Worm (Caenorhabditis elegans) whole organism, late embryonic: Measurements from ENCODE around the gene fbxl-2.

Experiments used
- C08G9.2 ChIP-seq: sonication (generic microtip); optimal IDR thresholded peaks from 2 replicates; lab custom pipeline; 2016; ENCODE audit warnings: mild to moderate bottlenecking, missing genetic modification characterization, moderate library complexity, missing compliant biosample characterization
- K02D7.2 ChIP-seq: sonication (generic microtip); optimal IDR thresholded peaks from 2 replicates; lab custom pipeline; 2017; ENCODE audit warnings: mild to moderate bottlenecking, missing genetic modification characterization, missing compliant biosample characterization
- K09A11.1 ChIP-seq: sonication (generic microtip); optimal IDR thresholded peaks from 2 replicates; lab custom pipeline; 2017; ENCODE audit warnings: antibody characterized with exemption, mild to moderate bottlenecking, missing genetic modification characterization, missing compliant biosample characterization; ENCODE audit not compliant: insufficient read depth
- ahr-1 ChIP-seq: sonication (generic microtip); optimal IDR thresholded peaks from 2 replicates; lab custom pipeline; 2016; ENCODE audit warnings: missing genetic modification characterization, missing compliant biosample characterization
- ceh-2 ChIP-seq: sonication (generic microtip); optimal IDR thresholded peaks from 2 replicates; lab custom pipeline; 2016; ENCODE audit warnings: missing genotype, missing genetic modification characterization, missing compliant biosample characterization
- ceh-22 ChIP-seq: sonication (generic microtip); optimal IDR thresholded peaks from 2 replicates; lab custom pipeline; 2017; ENCODE audit warnings: missing biosample characterization, missing genetic modification characterization
- ceh-24 ChIP-seq: sonication (generic microtip); optimal IDR thresholded peaks from 2 replicates; lab custom pipeline; 2016; ENCODE audit warnings: mild to moderate bottlenecking, missing genetic modification characterization, missing compliant biosample characterization
- ceh-30 ChIP-seq: fragments of 150-350 bp; optimal IDR thresholded peaks from 2 replicates; lab custom pipeline; 2014; ENCODE audit warnings: missing biosample characterization, missing genetic modification characterization
- ceh-31 ChIP-seq: sonication (generic microtip); optimal IDR thresholded peaks from 2 replicates; lab custom pipeline; 2016; ENCODE audit warnings: missing genetic modification characterization, missing compliant biosample characterization
- ceh-45 ChIP-seq: fragments of 200-800 bp; sonication (Bioruptor generic); IDR thresholded peaks from 2 replicates; pipeline ENCODE4 v1.3.6; 2022; ENCODE audit warnings: missing genetic modification reagents, missing genetic modification characterization, missing compliant biosample characterization
- che-1 ChIP-seq: sonication (generic microtip); optimal IDR thresholded peaks from 2 replicates; lab custom pipeline; 2016; ENCODE audit warnings: mild to moderate bottlenecking, missing genetic modification characterization, missing compliant biosample characterization
- dve-1 ChIP-seq: sonication (generic microtip); optimal IDR thresholded peaks from 2 replicates; lab custom pipeline; 2017; ENCODE audit warnings: antibody characterized with exemption, mild to moderate bottlenecking, missing genetic modification characterization, missing compliant biosample characterization
- ets-4 ChIP-seq: sonication (generic microtip); optimal IDR thresholded peaks from 2 replicates; lab custom pipeline; 2016; ENCODE audit warnings: missing genetic modification characterization, missing compliant biosample characterization
- fax-1 ChIP-seq: sonication (generic microtip); optimal IDR thresholded peaks from 2 replicates; lab custom pipeline; 2016; ENCODE audit warnings: missing genotype, missing genetic modification characterization, missing compliant biosample characterization
- fkh-6 ChIP-seq: sonication (generic microtip); optimal IDR thresholded peaks from 2 replicates; lab custom pipeline; 2016; ENCODE audit warnings: missing genetic modification characterization, missing compliant biosample characterization
- gmeb-2 ChIP-seq: sonication (generic microtip); optimal IDR thresholded peaks from 2 replicates; lab custom pipeline; 2016; ENCODE audit warnings: missing genetic modification characterization, inconsistent platforms, missing compliant biosample characterization
- hlh-13 ChIP-seq: fragments of 200-800 bp; sonication (Bioruptor generic); optimal IDR thresholded peaks from 2 replicates; lab custom pipeline; 2018; ENCODE audit warnings: mild to moderate bottlenecking, missing genetic modification characterization, missing compliant biosample characterization
- hlh-30 ChIP-seq: sonication (generic microtip); optimal IDR thresholded peaks from 2 replicates; lab custom pipeline; 2017; ENCODE audit warnings: antibody characterized with exemption, missing genetic modification characterization, missing compliant biosample characterization; ENCODE audit not compliant: insufficient read depth
- lin-11 ChIP-seq: fragments of 200-800 bp; sonication (Bioruptor generic); optimal IDR thresholded peaks from 2 replicates; lab custom pipeline; 2018; ENCODE audit warnings: mild to moderate bottlenecking, missing genetic modification characterization, missing compliant biosample characterization
- nfya-1 ChIP-seq: sonication (generic microtip); optimal IDR thresholded peaks from 2 replicates; lab custom pipeline; 2017; ENCODE audit warnings: missing genetic modification characterization, mild to moderate bottlenecking, missing compliant biosample characterization, antibody characterized with exemption, moderate library complexity
- pat-9 ChIP-seq: fragments of 200-800 bp; sonication (Bioruptor generic); optimal IDR thresholded peaks from 2 replicates; lab custom pipeline; 2018; ENCODE audit warnings: mild to moderate bottlenecking, missing genetic modification characterization, moderate library complexity, missing compliant biosample characterization
- pax-1 ChIP-seq: fragments of 150-350 bp; optimal IDR thresholded peaks from 2 replicates; lab custom pipeline; 2014; ENCODE audit warnings: missing biosample characterization, missing genetic modification characterization
- ref-2 ChIP-seq: sonication (generic microtip); optimal IDR thresholded peaks from 2 replicates; lab custom pipeline; 2016; ENCODE audit warnings: missing genetic modification characterization, missing compliant biosample characterization
- rnt-1 ChIP-seq: sonication (generic microtip); optimal IDR thresholded peaks from 2 replicates; lab custom pipeline; 2016; ENCODE audit warnings: missing genetic modification characterization, missing compliant biosample characterization
- sdc-2 ChIP-seq: sonication (generic microtip); optimal IDR thresholded peaks from 2 replicates; lab custom pipeline; 2016; ENCODE audit warnings: missing genotype, missing genetic modification characterization, missing compliant biosample characterization
- sox-2 ChIP-seq: fragments of 200-800 bp; sonication (Bioruptor generic); IDR thresholded peaks from 2 replicates; pipeline ENCODE4 v1.3.6; 2022; ENCODE audit warnings: missing genetic modification reagents, missing genetic modification characterization, missing compliant biosample characterization
- syd-9 ChIP-seq: sonication (generic microtip); optimal IDR thresholded peaks from 2 replicates; lab custom pipeline; 2016; ENCODE audit warnings: mild to moderate bottlenecking, missing genetic modification characterization, moderate library complexity, missing compliant biosample characterization
- tbx-2 ChIP-seq: sonication (generic microtip); optimal IDR thresholded peaks from 2 replicates; lab custom pipeline; 2016; ENCODE audit warnings: missing genetic modification characterization, missing compliant biosample characterization
- ttx-3 ChIP-seq: sonication (generic microtip); optimal IDR thresholded peaks from 2 replicates; lab custom pipeline; 2016; ENCODE audit warnings: missing genetic modification reagents, missing genetic modification characterization, missing compliant biosample characterization
- unc-42 ChIP-seq: sonication (generic microtip); optimal IDR thresholded peaks from 2 replicates; lab custom pipeline; 2016; ENCODE audit warnings: missing genotype, missing genetic modification characterization, missing compliant biosample characterization
- unc-86 ChIP-seq: sonication (generic microtip); optimal IDR thresholded peaks from 2 replicates; lab custom pipeline; 2016; ENCODE audit warnings: missing genetic modification characterization, missing compliant biosample characterization

Gene fbxl-2

ce11 chrIII:4796536-4796935 lies 39.5 kb downstream of the fbxl-2 start, which contains the start of gene tag-325:
tag-325 (plus strand) TSS chrIII:4796836.
- TF ChIP-seq hlh-30 (peak; percentile 15), unc-86 (tag; lab: Kevin White, UChicago) (no peak)
- TF ChIP-seq, all 69 proteins: peak for 1

ce11 chrIII:4802707-4803106 lies 45.6 kb downstream of the fbxl-2 start, which contains the start of gene metl-5:
metl-5 (plus strand) TSS chrIII:4803007.
- TF ChIP-seq fkh-6 (tag; lab: Kevin White, UChicago): no peak
- no peak for TF ChIP-seq ahr-1 (tag; lab: Kevin White, UChicago)
- no peak for TF ChIP-seq ceh-31 (tag; lab: Kevin White, UChicago)
- no peak for TF ChIP-seq ceh-22
- no peak for TF ChIP-seq ceh-30 (tag; lab: Kevin White, UChicago)
- no peak for TF ChIP-seq fax-1
- TF ChIP-seq gmeb-2: no peak
- TF ChIP-seq sdc-2 (tag; lab: Kevin White, UChicago): no peak
- TF ChIP-seq tbx-2 (tag; lab: Kevin White, UChicago): no peak
- TF ChIP-seq ref-2 (tag; lab: Kevin White, UChicago): no peak
- TF ChIP-seq sox-2 (GFP tag; lab: Robert Waterston, UW): no peak
- no peak for TF ChIP-seq unc-42 (tag; lab: Kevin White, UChicago)
- no peak for TF ChIP-seq dve-1 (tag; lab: Kevin White, UChicago)
- TF ChIP-seq che-1 (tag; lab: Kevin White, UChicago): no peak
- no peak for TF ChIP-seq C08G9.2
- no peak for TF ChIP-seq ceh-45 (GFP tag; lab: Robert Waterston, UW)
- TF ChIP-seq rnt-1 (tag; lab: Kevin White, UChicago): no peak
- TF ChIP-seq ceh-2 (tag; lab: Kevin White, UChicago): no peak

ce11 chrIII:4806345-4806744 lies 49.3 kb downstream of the fbxl-2 start:
- no peak for TF ChIP-seq tbx-2 (tag; lab: Kevin White, UChicago)
- TF ChIP-seq pax-1 (tag; lab: Kevin White, UChicago): no peak
- no peak for TF ChIP-seq hlh-13 (GFP tag; lab: Kevin White, UChicago)
- TF ChIP-seq ceh-22: no peak
- no peak for TF ChIP-seq K09A11.1 (tag; lab: Kevin White, UChicago)
- TF ChIP-seq ttx-3: no peak
- TF ChIP-seq ceh-24 (tag; lab: Kevin White, UChicago): no peak
- TF ChIP-seq syd-9 (tag; lab: Kevin White, UChicago): no peak
- no peak for TF ChIP-seq lin-11 (tag; lab: Kevin White, UChicago)
- TF ChIP-seq ceh-31 (tag; lab: Kevin White, UChicago): no peak

ce11 chrIII:4808089-4808488 lies 51.0 kb downstream of the fbxl-2 start:
- TF ChIP-seq nfya-1 (tag; lab: Kevin White, UChicago) (peak; percentile 85), pat-9 (tag; lab: Kevin White, UChicago) (no peak), K02D7.2 (no peak), ets-4 (tag; lab: Kevin White, UChicago) (no peak)
